Worm (Caenorhabditis elegans): ENCODE results near the gene F52E1.5.
A peak's percentile ranks its signal among the peaks of the same experiment; 100 is the strongest.

Gene F52E1.5

ce11 chrV:8426210-8426609 is 46.9 kb downstream of the F52E1.5 start:
- TF ChIP-seq pha-4 (tag; optimal IDR thresholded peaks at IDR 0.05) (peak; percentile 5), ces-1 (GFP tag; optimal IDR thresholded peaks at IDR 0.05) (peak; percentile 56), lsy-2 (tag; optimal IDR thresholded peaks at IDR 0.05) (no peak), flh-1 (GFP tag; optimal IDR thresholded peaks at IDR 0.05) (no peak)

DNA sequence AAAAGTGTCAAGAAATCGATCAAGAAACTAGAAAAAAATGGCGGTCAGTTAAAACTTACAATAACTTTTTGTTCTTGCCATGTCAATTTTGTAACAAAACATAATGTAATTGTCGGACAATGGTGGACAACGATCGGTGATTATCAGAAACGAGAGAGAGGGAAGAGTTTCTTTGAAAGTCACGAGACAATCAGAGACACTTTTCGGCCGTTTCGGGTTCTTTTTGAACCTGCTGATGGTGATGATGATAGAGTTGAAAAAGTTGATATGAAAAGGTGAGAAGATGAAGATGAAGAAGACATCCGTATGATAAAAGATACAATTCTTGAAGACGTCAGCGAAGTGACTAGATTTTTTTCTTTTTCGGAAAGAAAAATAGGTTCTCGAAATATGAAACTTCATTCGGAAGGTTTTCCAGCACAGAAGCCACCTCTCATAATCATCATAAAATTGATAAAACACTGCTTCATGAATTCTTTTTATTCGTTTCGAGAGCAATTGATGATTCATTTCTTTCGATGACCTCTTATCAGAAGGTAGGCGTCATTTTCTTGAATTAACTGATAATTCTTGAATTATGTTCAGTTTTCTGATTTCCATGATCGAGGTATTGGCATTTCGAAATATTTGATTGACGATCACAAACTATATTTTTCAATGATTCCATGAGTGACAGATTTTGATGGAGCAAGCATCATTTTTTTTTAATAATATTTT is 47.6 kb downstream of the F52E1.5 start:
- TF ChIP-seq unc-39 (tag; optimal IDR thresholded peaks at IDR 0.05) (no peak), blmp-1 (tag; optimal IDR thresholded peaks at IDR 0.05) (no peak), flh-1 (GFP tag; optimal IDR thresholded peaks at IDR 0.05) (no peak), mep-1 (tag; optimal IDR thresholded peaks at IDR 0.05) (no peak), tbx-8 (GFP tag; optimal IDR thresholded peaks at IDR 0.05) (no peak), ces-1 (GFP tag; optimal IDR thresholded peaks at IDR 0.05) (no peak), mls-2 (tag; optimal IDR thresholded peaks at IDR 0.05) (no peak), snpc-4 (tag; optimal IDR thresholded peaks at IDR 0.05) (no peak), sptf-1 (tag; optimal IDR thresholded peaks at IDR 0.05) (no peak), bed-3 (GFP tag; optimal IDR thresholded peaks at IDR 0.05) (no peak)

DNA sequence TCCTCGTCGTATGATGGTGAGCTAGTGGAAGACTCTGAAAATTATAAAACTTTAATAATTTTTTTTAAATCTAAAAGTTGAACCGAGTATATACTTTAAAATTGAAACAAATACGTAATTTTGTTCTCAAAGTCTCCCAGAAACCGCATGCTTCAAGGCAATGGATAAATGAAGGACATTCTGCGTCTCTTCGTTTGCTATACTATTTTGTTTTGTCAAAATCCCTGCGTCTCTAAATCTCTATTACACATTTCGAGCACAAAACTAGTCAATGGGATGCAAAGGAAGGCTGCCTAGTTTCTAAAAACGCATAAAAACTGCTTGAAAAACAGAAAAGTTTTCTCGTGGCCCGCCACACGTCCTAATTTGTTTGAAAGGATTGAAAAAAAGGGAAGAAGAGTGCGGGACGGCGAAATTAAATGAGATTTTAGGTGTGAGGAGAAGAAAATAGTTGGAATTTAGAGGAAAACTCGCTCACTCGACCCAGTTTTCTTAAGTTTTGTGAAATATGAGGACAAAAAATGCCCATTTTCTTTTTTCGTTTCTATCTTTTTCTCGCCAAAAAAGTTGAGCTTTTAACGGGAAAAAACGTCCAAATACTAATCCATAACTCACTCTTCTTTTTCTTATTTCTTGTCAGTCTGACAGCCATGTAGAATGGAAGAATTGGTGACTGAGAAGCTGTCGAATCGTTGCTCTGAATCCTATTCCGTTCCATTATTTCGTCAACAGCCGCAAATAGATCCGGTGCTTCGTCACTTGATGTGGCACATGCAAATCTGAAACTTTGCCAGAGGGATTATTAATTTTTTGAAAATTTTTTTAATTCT is 49.5 kb downstream of the F52E1.5 start:
- TF ChIP-seq pha-4 (tag; optimal IDR thresholded peaks at IDR 0.05): no peak
- TF ChIP-seq ces-1 (GFP tag; optimal IDR thresholded peaks at IDR 0.05): peak; percentile 78
- no peak for TF ChIP-seq sptf-1 (tag; optimal IDR thresholded peaks at IDR 0.05)
- TF ChIP-seq M03D4.4 (tag; optimal IDR thresholded peaks at IDR 0.05): no peak
- TF ChIP-seq ceh-83 (GFP tag; optimal IDR thresholded peaks at IDR 0.05): no peak
- no peak for TF ChIP-seq nhr-12 (tag; optimal IDR thresholded peaks at IDR 0.05)
- TF ChIP-seq unc-120 (tag; optimal IDR thresholded peaks at IDR 0.05; ENCODE audit: poor library complexity, severe bottlenecking): peak; percentile 2
- TF ChIP-seq lsy-2 (tag; optimal IDR thresholded peaks at IDR 0.05): peak; percentile 3

All from whole organism, mixed stage, embryonic.